Fruit fly (Drosophila melanogaster) whole organism, wandering third instar larva: ENCODE results near the gene CG12818.
"Not testable (repeated sequence)": the region's sequence is repeated elsewhere in the genome, so short reads cannot be mapped to it uniquely, and the experiment has no call there.

Experiments used
- CG32264 ChIP-seq: fragments of 200-800 bp; sonication (Bioruptor generic); optimal IDR thresholded peaks from 2 replicates; lab custom pipeline; 2016; ENCODE audit warnings: missing biosample characterization, missing genetic modification characterization
- CG9705 ChIP-seq: fragments of 200-800 bp; sonication (Bioruptor generic); optimal IDR thresholded peaks from 2 replicates; lab custom pipeline; 2018; ENCODE audit warnings: missing biosample characterization, mild to moderate bottlenecking, missing genetic modification characterization
- CrebA ChIP-seq: fragments of 200-800 bp; sonication (Bioruptor generic); optimal IDR thresholded peaks from 2 replicates; lab custom pipeline; 2016; ENCODE audit warnings: missing biosample characterization, mild to moderate bottlenecking, missing genetic modification characterization, borderline replicate concordance
- Dfd ChIP-seq: fragments of >200 bp; optimal IDR thresholded peaks from 2 replicates; lab custom pipeline; 2017; ENCODE audit warnings: missing biosample characterization, missing genetic modification characterization
- HLH106 ChIP-seq: fragments of 200-800 bp; optimal IDR thresholded peaks from 3 replicates; lab custom pipeline; 2019; ENCODE audit warnings: missing biosample characterization, mild to moderate bottlenecking, missing genetic modification characterization, moderate library complexity
- Hnf4 ChIP-seq: fragments of 200-800 bp; sonication (Bioruptor generic); optimal IDR thresholded peaks from 2 replicates; lab custom pipeline; 2016; ENCODE audit warnings: missing biosample characterization, mild to moderate bottlenecking, missing genetic modification characterization
- Hr83 ChIP-seq: fragments of 200-300 bp; sonication (Bioruptor generic); optimal IDR thresholded peaks from 2 replicates; lab custom pipeline; 2016; ENCODE audit warnings: missing biosample characterization, mild to moderate bottlenecking, missing genetic modification characterization, moderate library complexity; ENCODE audit not compliant: poor library complexity, severe bottlenecking
- Jra ChIP-seq: sonication (Bioruptor generic); optimal IDR thresholded peaks from 2 replicates; lab custom pipeline; 2016; ENCODE audit warnings: missing biosample characterization, missing genetic modification characterization
- Myc ChIP-seq: fragments of >200 bp; optimal IDR thresholded peaks from 2 replicates; lab custom pipeline; 2017
- N ChIP-seq: fragments of >200 bp; optimal IDR thresholded peaks from 2 replicates; lab custom pipeline; 2018; ENCODE audit warnings: missing biosample characterization, missing external identifiers, missing genetic modification characterization
- OdsH ChIP-seq: fragments of 200-800 bp; sonication (Bioruptor generic); optimal IDR thresholded peaks from 2 replicates; lab custom pipeline; 2016; ENCODE audit warnings: missing biosample characterization, mild to moderate bottlenecking, missing genetic modification characterization
- Rel ChIP-seq, 2 experiments: fragments of 200-800 bp; sonication (Bioruptor generic) in 1 of 2; optimal IDR thresholded peaks; 2 replicates in 1 of 2; 3 replicates in 1 of 2; lab custom pipeline; 2016 to 2019; ENCODE audit warnings: mild to moderate bottlenecking in 2 of 2, missing biosample characterization in 2 of 2, missing genetic modification characterization in 2 of 2, moderate library complexity in 1 of 2
- Sp1 ChIP-seq: fragments of 200-800 bp; sonication (Bioruptor generic); optimal IDR thresholded peaks from 3 replicates; lab custom pipeline; 2019; ENCODE audit warnings: missing biosample characterization, mild to moderate bottlenecking, missing genetic modification characterization, moderate library complexity
- Vsx2 ChIP-seq: fragments of 200-300, 225-300 bp; sonication (Bioruptor generic); optimal IDR thresholded peaks from 2 replicates; lab custom pipeline; 2018; ENCODE audit warnings: missing biosample characterization, missing genetic modification characterization; ENCODE audit not compliant: partially characterized antibody
- br ChIP-seq: fragments of 200-800 bp; sonication (Bioruptor generic); optimal IDR thresholded peaks from 2 replicates; lab custom pipeline; 2016; ENCODE audit warnings: missing biosample characterization, missing genetic modification characterization
- brk ChIP-seq: fragments of 200-800 bp; sonication (Bioruptor generic); optimal IDR thresholded peaks from 2 replicates; lab custom pipeline; 2016; ENCODE audit warnings: missing biosample characterization, mild to moderate bottlenecking, missing genetic modification characterization
- dl ChIP-seq, 2 experiments: fragments of 175-275, 200-275 bp in 1 of 2; fragments of 200-275 bp in 1 of 2; sonication (Bioruptor generic); optimal IDR thresholded peaks; lab custom pipeline; 2018; ENCODE audit warnings: mild to moderate bottlenecking in 2 of 2, missing biosample characterization in 2 of 2, missing genetic modification characterization in 2 of 2, moderate library complexity in 2 of 2; ENCODE audit not compliant: partially characterized antibody in 2 of 2, insufficient read depth in 1 of 2
- dmrt93B ChIP-seq: fragments of 200-800 bp; sonication (Bioruptor generic); optimal IDR thresholded peaks from 2 replicates; lab custom pipeline; 2018; ENCODE audit warnings: missing biosample characterization, mild to moderate bottlenecking, missing genetic modification characterization
- dsf ChIP-seq: sonication (Bioruptor generic); optimal IDR thresholded peaks from 2 replicates; lab custom pipeline; 2016; ENCODE audit warnings: missing biosample characterization, missing genetic modification characterization, borderline replicate concordance
- ey ChIP-seq: fragments of 200-800 bp; sonication (Bioruptor generic); optimal IDR thresholded peaks from 2 replicates; lab custom pipeline; 2016; ENCODE audit warnings: missing biosample characterization, missing genetic modification characterization
- foxo ChIP-seq, 2 experiments: fragments of 200-800 bp; sonication (Bioruptor generic); optimal IDR thresholded peaks; 2 replicates in 1 of 2; 3 replicates in 1 of 2; lab custom pipeline; 2016 to 2017; ENCODE audit warnings: missing biosample characterization in 2 of 2, missing genetic modification characterization in 2 of 2
- fru ChIP-seq: fragments of 200-800 bp; sonication (Bioruptor generic); optimal IDR thresholded peaks from 3 replicates; lab custom pipeline; 2016; ENCODE audit warnings: missing biosample characterization, mild to moderate bottlenecking, missing genetic modification characterization
- h ChIP-seq: fragments of 200-800 bp; sonication (Bioruptor generic); optimal IDR thresholded peaks from 3 replicates; lab custom pipeline; 2016; ENCODE audit warnings: missing biosample characterization, mild to moderate bottlenecking, missing genetic modification characterization
- jim ChIP-seq: fragments of 175-275, 200-325 bp; sonication (Bioruptor generic); optimal IDR thresholded peaks from 2 replicates; lab custom pipeline; 2016; ENCODE audit warnings: missing biosample characterization, mild to moderate bottlenecking, missing genetic modification characterization
- lola ChIP-seq: fragments of >200 bp; optimal IDR thresholded peaks from 2 replicates; lab custom pipeline; 2017; ENCODE audit warnings: missing biosample characterization, missing genetic modification characterization
- pan ChIP-seq: fragments of >200 bp; optimal IDR thresholded peaks from 2 replicates; lab custom pipeline; 2017
- psq ChIP-seq: fragments of 200-800 bp; sonication (Bioruptor generic); optimal IDR thresholded peaks from 3 replicates; lab custom pipeline; 2017; ENCODE audit warnings: missing biosample characterization, mild to moderate bottlenecking, missing genetic modification characterization, moderate library complexity
- rgr ChIP-seq: fragments of 200-800 bp; sonication (Bioruptor generic); optimal IDR thresholded peaks from 3 replicates; lab custom pipeline; 2016; ENCODE audit warnings: missing biosample characterization, mild to moderate bottlenecking, missing genetic modification characterization
- sage ChIP-seq: fragments of 200-800 bp; sonication (Bioruptor generic); optimal IDR thresholded peaks from 2 replicates; lab custom pipeline; 2016; ENCODE audit warnings: missing biosample characterization, mild to moderate bottlenecking, missing genetic modification characterization
- sv ChIP-seq: fragments of 200-800 bp; sonication (Bioruptor generic); optimal IDR thresholded peaks from 3 replicates; lab custom pipeline; 2016; ENCODE audit warnings: missing biosample characterization, missing genetic modification characterization
- tai ChIP-seq: sonication (Bioruptor generic); optimal IDR thresholded peaks from 2 replicates; lab custom pipeline; 2016; ENCODE audit warnings: missing biosample characterization, missing genetic modification characterization
- woc ChIP-seq: sonication (Bioruptor generic); optimal IDR thresholded peaks from 2 replicates; lab custom pipeline; 2016; ENCODE audit warnings: missing biosample characterization, mild to moderate bottlenecking, missing genetic modification characterization

The CG12818 gene

DNA sequence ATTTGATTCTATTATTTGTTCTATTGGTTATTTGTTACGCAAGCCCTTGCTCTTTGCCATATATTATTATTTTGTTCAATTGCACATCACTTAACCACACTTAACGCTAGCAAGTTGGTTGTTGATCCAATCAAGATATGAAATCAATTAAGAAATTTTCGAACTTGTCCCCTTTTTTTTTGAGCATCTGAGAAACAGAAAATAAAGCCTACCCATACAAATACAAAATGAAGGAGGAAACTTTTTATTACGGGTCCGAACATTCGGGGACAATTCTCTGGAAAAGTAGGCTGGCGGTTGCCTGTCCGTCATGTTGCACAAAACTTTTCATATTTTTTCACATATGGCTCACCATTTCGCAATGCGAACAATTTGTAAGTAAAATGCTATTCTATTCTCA is 6.7 kb downstream of the CG12818 start, which contains the start of gene CG12592:
TSS of gene CG12592 (plus strand) at position 301 of the 400 bp plus-strand sequence.
- TF ChIP-seq rgr; CG32264 (GFP tag; lab: Kevin White, UChicago); Rel (GFP tag; optimal IDR thresholded peaks at IDR 0.05; lab: Kevin White, UChicago); Rel (tag; optimal IDR thresholded peaks at IDR 0.05; lab: Kevin White, UChicago): not testable (repeated sequence)
- TF ChIP-seq, all 38 proteins: peak for 0; not testable (repeated sequence) for 38

- not testable (repeated sequence) for TF ChIP-seq CG32264 (GFP tag; lab: Kevin White, UChicago); foxo (GFP tag; optimal IDR thresholded peaks at IDR 0.05; lab: Kevin White, UChicago); OdsH
- TF ChIP-seq, all 38 proteins: peak for 0; not testable (repeated sequence) for 38
These were observed 9.3 kb downstream of the CG12818 start, which contains the start of gene CG18545 for dm6 chr3R:10340649-10341048. Gene CG18545, plus strand, starts transcription at chr3R:10340949.

- TF ChIP-seq ey; dl (GFP tag; optimal IDR thresholded peaks at IDR 0.05; lab: Kevin White, UChicago; ENCODE audit: insufficient read depth in 1 of 2, partially characterized antibody in 2 of 2); fru (GFP tag; lab: Kevin White, UChicago): not testable (repeated sequence)
These were observed 17.1 kb downstream of the CG12818 start, which contains the start of gene CG31406 for dm6 chr3R:10348461-10348860. Gene CG31406, plus strand, starts transcription at chr3R:10348761.

DNA sequence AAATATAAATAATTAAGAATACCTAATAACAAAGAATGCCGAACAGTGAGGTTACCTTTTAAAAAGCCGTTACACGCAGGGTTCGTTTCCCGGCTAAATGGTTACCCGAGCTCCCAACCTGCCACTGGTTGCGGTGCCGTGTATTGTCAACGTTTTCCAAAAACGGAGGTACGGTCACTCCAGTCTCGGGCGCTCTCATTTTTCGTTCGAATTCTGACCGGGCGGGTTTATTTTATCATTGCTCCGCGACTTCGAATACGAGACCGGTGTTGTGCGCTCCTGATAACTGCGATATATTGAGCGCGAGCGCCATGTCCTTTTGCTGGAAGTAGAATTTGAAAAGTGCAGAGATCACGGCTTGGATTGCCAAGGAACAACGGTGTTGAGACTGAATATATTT is 18.6 kb downstream of the CG12818 start, which contains the start of gene jumu:
TSS of gene jumu (plus strand) at position 196 of the 400 bp plus-strand sequence.
- TF ChIP-seq Hnf4 (GFP tag; lab: Kevin White, UChicago), result peak; percentile 12
- TF ChIP-seq sv (GFP tag; lab: Kevin White, UChicago), result peak; percentile 7
- TF ChIP-seq Sp1 (GFP tag; lab: Kevin White, UChicago), result peak; percentile 11
- peak; percentile 4 for TF ChIP-seq fru (GFP tag; lab: Kevin White, UChicago)
- TF ChIP-seq HLH106 (tag; lab: Kevin White, UChicago), result no peak
- TF ChIP-seq foxo (GFP tag; optimal IDR thresholded peaks at IDR 0.05; lab: Kevin White, UChicago), result no peak
- no peak for TF ChIP-seq Rel (GFP tag; optimal IDR thresholded peaks at IDR 0.05; lab: Kevin White, UChicago)
- peak; percentile 24 for TF ChIP-seq Rel (tag; optimal IDR thresholded peaks at IDR 0.05; lab: Kevin White, UChicago)
- peak; percentile 33 for TF ChIP-seq Hr83

DNA sequence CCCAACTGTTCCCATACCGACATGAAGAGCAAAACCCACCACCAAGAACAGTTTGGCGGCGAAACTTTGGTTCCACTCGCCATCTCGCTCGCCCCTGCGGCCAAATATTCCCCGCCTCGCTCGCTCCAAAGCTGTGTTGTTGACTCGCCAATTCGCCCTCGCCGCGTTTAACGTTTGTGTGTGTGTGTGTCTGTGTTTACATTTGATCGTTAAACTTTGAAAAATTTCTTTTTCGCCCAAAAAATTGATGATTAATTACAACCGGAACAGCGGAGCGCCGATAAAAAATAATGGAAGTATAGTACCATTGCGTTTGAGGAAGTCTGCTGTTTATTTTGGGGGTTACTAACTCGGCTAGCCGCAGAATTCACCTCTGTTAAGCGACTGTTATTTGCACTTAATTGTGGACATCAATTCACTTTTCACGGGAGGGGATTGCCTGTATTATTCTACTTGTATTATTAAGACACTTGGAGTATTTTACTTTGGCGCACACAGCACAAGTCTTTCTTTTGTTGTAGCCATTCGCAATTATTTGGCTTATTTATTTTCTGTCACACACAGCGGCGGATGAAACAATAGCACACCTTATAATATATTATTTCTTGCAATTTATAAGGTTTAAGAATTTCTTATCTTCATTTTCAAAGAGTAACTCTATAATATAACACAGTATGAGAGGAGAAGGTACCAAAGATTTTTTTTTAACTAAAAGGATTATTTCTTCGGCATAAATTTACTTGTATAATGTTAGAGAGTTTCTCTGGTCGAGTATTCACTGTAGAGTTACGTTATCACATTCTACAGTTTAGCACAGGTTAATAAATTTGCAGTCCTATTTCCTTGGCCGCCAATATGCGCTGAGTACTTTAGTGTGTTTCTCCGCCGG is 19.6 kb downstream of the CG12818 start:
- TF ChIP-seq CG9705 (GFP tag; lab: Kevin White, UChicago) (peak; percentile 15), br (peak; percentile 82), ey (peak; percentile 86), jim (GFP tag; lab: Kevin White, UChicago) (no peak), Sp1 (GFP tag; lab: Kevin White, UChicago) (peak; percentile 80), Dfd (GFP tag; lab: Kevin White, UChicago) (no peak), CG32264 (GFP tag; lab: Kevin White, UChicago) (peak; percentile 66), N (GFP tag; lab: Kevin White, UChicago) (no peak), h (GFP tag; lab: Kevin White, UChicago) (peak; percentile 87), Jra (GFP tag; lab: Kevin White, UChicago) (peak; percentile 31), dmrt93B (GFP tag; lab: Kevin White, UChicago) (peak; percentile 69), sv (GFP tag; lab: Kevin White, UChicago) (peak; percentile 73), tai (GFP tag; lab: Kevin White, UChicago) (peak; percentile 68), HLH106 (tag; lab: Kevin White, UChicago) (peak; percentile 84), lola (no peak), CrebA (no peak), foxo (GFP tag; optimal IDR thresholded peaks at IDR 0.05; lab: Kevin White, UChicago) (peak; percentile 67 to 87), sage (peak; percentile 61), fru (GFP tag; lab: Kevin White, UChicago) (peak; percentile 82), Vsx2 (no peak), Rel (GFP tag; optimal IDR thresholded peaks at IDR 0.05; lab: Kevin White, UChicago) (peak; percentile 72), Rel (tag; optimal IDR thresholded peaks at IDR 0.05; lab: Kevin White, UChicago) (peak; percentile 38), Hr83 (peak; percentile 36), woc (GFP tag; lab: Kevin White, UChicago) (peak; percentile 66), rgr (peak; percentile 82), pan (lab: Kevin White, UChicago) (no peak), brk (peak; percentile 22), dsf (GFP tag; lab: Kevin White, UChicago) (peak; percentile 6), Hnf4 (GFP tag; lab: Kevin White, UChicago) (peak; percentile 64), psq (peak; percentile 68), OdsH (peak; percentile 83), Myc (lab: Kevin White, UChicago) (peak; percentile 94)
- TF ChIP-seq, all 38 proteins: peak for 24
